Worm (Caenorhabditis elegans) whole organism, midembryonic: ENCODE results near the gene glb-21.

ENCODE experiments used
- T22C8.4 ChIP-seq: fragments of 200-800 bp; sonication (Bioruptor generic); IDR thresholded peaks from 2 replicates; pipeline ENCODE4 v1.3.6; 2022; ENCODE audit warnings: missing genetic modification characterization, missing compliant biosample characterization
- flt-1 ChIP-seq: fragments of 200-800 bp; sonication (Bioruptor generic); IDR thresholded peaks from 2 replicates; pipeline ENCODE4 v1.3.6; 2022; ENCODE audit warnings: missing genetic modification characterization, missing compliant biosample characterization
- med-1 ChIP-seq: sonication (generic microtip); optimal IDR thresholded peaks from 2 replicates; lab custom pipeline; 2017; ENCODE audit warnings: missing genetic modification characterization, mild to moderate bottlenecking, missing compliant biosample characterization, antibody characterized with exemption, missing genetic modification reagents; ENCODE audit not compliant: insufficient read depth

DNA sequence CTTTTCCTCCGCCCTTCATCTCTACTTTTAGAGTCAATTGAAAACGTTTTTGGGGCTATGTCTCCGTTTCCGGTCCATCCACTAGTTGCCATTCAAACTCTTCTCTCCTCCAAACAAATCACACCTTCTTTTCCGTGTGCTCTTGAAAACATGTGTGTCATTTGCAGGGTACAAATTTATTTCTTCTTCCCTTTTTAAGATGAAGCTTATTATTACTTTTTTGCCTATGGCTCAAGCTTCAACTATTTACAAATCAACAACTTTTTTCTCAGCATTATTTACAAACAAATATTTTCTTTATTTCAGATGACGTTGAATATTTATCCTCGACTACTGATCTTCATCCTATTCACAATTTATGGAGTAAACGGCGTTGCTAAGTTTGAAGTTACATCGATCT, 32.9 kb upstream of the glb-21 start, which contains the start of gene T25B9.3:
- TF ChIP-seq T22C8.4 (GFP tag; lab: Robert Waterston, UW) = no peak
- no peak for TF ChIP-seq med-1 (GFP tag; lab: Kevin White, UChicago)
- no peak for TF ChIP-seq flt-1 (GFP tag; lab: Robert Waterston, UW)
